Fruit fly (Drosophila melanogaster) Kc167 (cell line): ENCODE results near the gene RunxB.

Experiments
- Sin3A ChIP-seq: fragments of >200 bp; optimal IDR thresholded peaks from 2 replicates; lab custom pipeline; 2018; ENCODE audit warnings: missing external identifiers
- h ChIP-seq: fragments of >200 bp; optimal IDR thresholded peaks from 3 replicates; lab custom pipeline; 2018; ENCODE audit warnings: missing external identifiers
- psq ChIP-seq: fragments of >200 bp; optimal IDR thresholded peaks from 2 replicates; lab custom pipeline; 2017; ENCODE audit warnings: missing external identifiers

dm6 chrX:20501640-20502039, 36.7 kb upstream of the RunxB start:
- TF ChIP-seq Sin3A (lab: Kevin White, UChicago) = no peak
- TF ChIP-seq h (lab: Kevin White, UChicago) = no peak
- no peak for TF ChIP-seq psq (lab: Kevin White, UChicago)
